Worm (Caenorhabditis elegans) whole organism, L2 larva: ENCODE measurements around the gene ced-11.

Experiments used
- ama-1 ChIP-seq: fragments of 150-350 bp; optimal IDR thresholded peaks from 2 replicates; lab custom pipeline; 2018; ENCODE audit warnings: inconsistent platforms
- ceh-16 ChIP-seq: fragments of 150-350 bp; optimal IDR thresholded peaks from 2 replicates; lab custom pipeline; 2014; ENCODE audit warnings: missing biosample characterization, missing genetic modification characterization
- crh-2 ChIP-seq: sonication (generic microtip); optimal IDR thresholded peaks from 2 replicates; lab custom pipeline; 2017; ENCODE audit warnings: missing biosample characterization, missing genetic modification characterization
- lin-11 ChIP-seq: fragments of 150-350 bp; sonication (generic microtip); optimal IDR thresholded peaks from 2 replicates; lab custom pipeline; 2014; ENCODE audit warnings: missing biosample characterization, missing genetic modification characterization, inconsistent platforms, mixed read lengths
- unc-39 ChIP-seq: fragments of 150-350 bp; optimal IDR thresholded peaks from 2 replicates; lab custom pipeline; 2014; ENCODE audit warnings: missing biosample characterization, missing genetic modification characterization
- unc-62 ChIP-seq: fragments of 150-350 bp; optimal IDR thresholded peaks from 2 replicates; lab custom pipeline; 2014; ENCODE audit warnings: missing biosample characterization, missing genetic modification reagents, missing genetic modification characterization
- zag-1 ChIP-seq: fragments of 150-350 bp; optimal IDR thresholded peaks from 2 replicates; lab custom pipeline; 2014; ENCODE audit warnings: missing biosample characterization, missing genetic modification characterization

DNA sequence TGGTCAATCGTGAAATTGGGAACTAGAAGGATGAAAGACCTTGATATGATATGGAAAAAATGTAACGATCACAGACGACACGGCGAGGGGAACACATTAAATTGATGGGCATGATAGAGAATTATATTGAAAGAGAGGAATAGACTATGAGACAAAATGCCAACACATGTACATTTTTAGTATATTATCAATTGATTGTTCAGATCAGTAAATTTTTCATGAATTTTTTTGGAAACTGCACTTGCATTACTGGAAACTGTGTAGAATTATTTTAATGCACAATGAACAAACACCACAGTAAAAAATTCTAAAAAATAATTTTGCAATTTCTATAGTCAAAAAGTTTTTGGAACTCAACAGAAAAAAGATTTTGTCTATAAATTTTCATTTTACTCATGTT, 53.9 kb downstream of the ced-11 start:
- TF ChIP-seq ceh-16 (tag; lab: Kevin White, UChicago) (no peak), unc-62 (GFP tag; lab: Kevin White, UChicago) (no peak), ama-1 (lab: Kevin White, UChicago) (no peak), zag-1 (no peak), unc-39 (tag; lab: Kevin White, UChicago) (no peak), crh-2 (tag; lab: Kevin White, UChicago) (no peak), lin-11 (tag; lab: Kevin White, UChicago) (no peak)
